Fruit fly (Drosophila melanogaster) whole organism, prepupa: Measurements from ENCODE around the gene alpha-Man-Ib.

Source experiments
- CG10631 ChIP-seq: fragments of 200-800 bp; sonication (Bioruptor generic); optimal IDR thresholded peaks from 2 replicates; lab custom pipeline; 2016; ENCODE audit warnings: missing biosample characterization, missing genetic modification characterization
- CG11294 ChIP-seq: fragments of 200-800 bp; sonication (Bioruptor generic); IDR thresholded peaks from 2 replicates; pipeline ENCODE4 v1.3.6; 2022; ENCODE audit warnings: missing biosample characterization, missing genetic modification characterization
- CG11762 ChIP-seq: fragments of 200-800 bp; sonication (Bioruptor generic); optimal IDR thresholded peaks from 3 replicates; lab custom pipeline; 2016; ENCODE audit warnings: missing biosample characterization, missing genetic modification characterization; ENCODE audit not compliant: insufficient read depth
- CG11902 ChIP-seq: fragments of 200-800 bp; sonication (Bioruptor generic); optimal IDR thresholded peaks from 3 replicates; lab custom pipeline; 2016; ENCODE audit warnings: missing biosample characterization, missing genetic modification characterization
- CG15336 ChIP-seq: fragments of 200-800 bp; sonication (Bioruptor generic); IDR thresholded peaks from 2 replicates; pipeline ENCODE4 v1.3.6; 2022; ENCODE audit warnings: missing biosample characterization, missing genetic modification characterization
- CG3032 ChIP-seq: fragments of 200-800 bp; optimal IDR thresholded peaks from 2 replicates; lab custom pipeline; 2019; ENCODE audit warnings: missing biosample characterization, mild to moderate bottlenecking, missing genetic modification characterization, moderate library complexity
- CG31627 ChIP-seq: fragments of 200-800 bp; sonication (Bioruptor generic); optimal IDR thresholded peaks from 3 replicates; lab custom pipeline; 2016; ENCODE audit warnings: missing biosample characterization, missing genetic modification characterization
- CG34406 ChIP-seq: fragments of 200-800 bp; sonication (Bioruptor generic); optimal IDR thresholded peaks from 3 replicates; lab custom pipeline; 2016; ENCODE audit warnings: missing biosample characterization, missing genetic modification characterization
- CG3919 ChIP-seq: fragments of 200-800 bp; sonication (Bioruptor generic); optimal IDR thresholded peaks from 3 replicates; lab custom pipeline; 2016; ENCODE audit warnings: missing biosample characterization, missing genetic modification characterization
- CG4318 ChIP-seq: fragments of 200-800 bp; sonication (Bioruptor generic); optimal IDR thresholded peaks from 3 replicates; lab custom pipeline; 2017; ENCODE audit warnings: missing biosample characterization, mild to moderate bottlenecking, missing genetic modification characterization
- CG6163 ChIP-seq: fragments of 200-800 bp; sonication (Bioruptor generic); IDR thresholded peaks from 3 replicates; pipeline ENCODE4 v1.3.6; 2022; ENCODE audit warnings: missing biosample characterization, missing genetic modification characterization
- CG6792 ChIP-seq: fragments of 200-800 bp; sonication (Bioruptor generic); optimal IDR thresholded peaks from 3 replicates; lab custom pipeline; 2016; ENCODE audit warnings: missing biosample characterization, missing genetic modification characterization
- CG6808 ChIP-seq: fragments of 200-800 bp; sonication (Bioruptor generic); optimal IDR thresholded peaks from 3 replicates; lab custom pipeline; 2017; ENCODE audit warnings: missing biosample characterization, missing genetic modification characterization, mild to moderate bottlenecking, moderate library complexity, missing genetic modification reagents
- CG7368 ChIP-seq: fragments of 200-800 bp; sonication (Bioruptor generic); optimal IDR thresholded peaks from 3 replicates; lab custom pipeline; 2016; ENCODE audit warnings: missing biosample characterization, missing genetic modification characterization
- CG8319 ChIP-seq: fragments of 200-800 bp; sonication (Bioruptor generic); optimal IDR thresholded peaks from 3 replicates; lab custom pipeline; 2016; ENCODE audit warnings: missing biosample characterization, missing genetic modification characterization
- CG8632 ChIP-seq: fragments of 200-800 bp; sonication (Bioruptor generic); optimal IDR thresholded peaks from 3 replicates; lab custom pipeline; 2016; ENCODE audit warnings: missing biosample characterization, missing genetic modification characterization
- Eip78C ChIP-seq: fragments of 200-800 bp; sonication (Bioruptor generic); peaks from one replicate; lab custom pipeline; 2016; ENCODE audit warnings: missing biosample characterization, missing genetic modification characterization
- Eip93F ChIP-seq: fragments of 200-800 bp; sonication (Bioruptor generic); optimal IDR thresholded peaks from 2 replicates; lab custom pipeline; 2016; ENCODE audit warnings: missing biosample characterization, mild to moderate bottlenecking, missing genetic modification characterization
- Ets21C ChIP-seq: fragments of 200-800 bp; sonication (Bioruptor generic); optimal IDR thresholded peaks from 3 replicates; lab custom pipeline; 2016; ENCODE audit warnings: missing biosample characterization, missing genetic modification characterization
- Ets96B ChIP-seq: fragments of 200-800 bp; optimal IDR thresholded peaks from 2 replicates; lab custom pipeline; 2019; ENCODE audit warnings: missing biosample characterization, mild to moderate bottlenecking, missing genetic modification characterization, moderate library complexity
- Gug ChIP-seq: fragments of 200-800 bp; sonication (Bioruptor generic); IDR thresholded peaks from 2 replicates; pipeline ENCODE4 v1.3.6; 2022; ENCODE audit warnings: missing biosample characterization, missing genetic modification characterization
- Hr38 ChIP-seq: sonication (Bioruptor generic); optimal IDR thresholded peaks from 2 replicates; lab custom pipeline; 2016; ENCODE audit warnings: missing biosample characterization, missing genetic modification characterization
- Hr4 ChIP-seq: fragments of 200-800 bp; sonication (Bioruptor generic); optimal IDR thresholded peaks from 3 replicates; lab custom pipeline; 2016; ENCODE audit warnings: missing biosample characterization, missing genetic modification characterization
- Met ChIP-seq: fragments of 200-800 bp; sonication (Bioruptor generic); optimal IDR thresholded peaks from 3 replicates; lab custom pipeline; 2016; ENCODE audit warnings: missing biosample characterization, missing genetic modification characterization
- OdsH ChIP-seq: fragments of 200-800 bp; sonication (Bioruptor generic); optimal IDR thresholded peaks from 3 replicates; lab custom pipeline; 2016; ENCODE audit warnings: missing biosample characterization, missing genetic modification characterization
- Smox ChIP-seq: fragments of 200-800 bp; sonication (Bioruptor generic); optimal IDR thresholded peaks from 3 replicates; lab custom pipeline; 2016; ENCODE audit warnings: missing biosample characterization, missing genetic modification characterization
- Sox15 ChIP-seq: fragments of 200-800 bp; sonication (Bioruptor generic); optimal IDR thresholded peaks from 3 replicates; lab custom pipeline; 2016; ENCODE audit warnings: missing biosample characterization, missing genetic modification characterization
- achi ChIP-seq: fragments of 200-800 bp; sonication (Bioruptor generic); optimal IDR thresholded peaks from 3 replicates; lab custom pipeline; 2016; ENCODE audit warnings: missing biosample characterization, missing genetic modification characterization
- acj6 ChIP-seq: fragments of 200-800 bp; sonication (Bioruptor generic); optimal IDR thresholded peaks from 3 replicates; lab custom pipeline; 2016; ENCODE audit warnings: missing biosample characterization, missing genetic modification characterization
- cyc ChIP-seq: fragments of 200-800 bp; sonication (Bioruptor generic); optimal IDR thresholded peaks from 3 replicates; lab custom pipeline; 2016; ENCODE audit warnings: missing biosample characterization, missing genetic modification characterization
- dsx ChIP-seq: fragments of 200-800 bp; optimal IDR thresholded peaks from 3 replicates; lab custom pipeline; 2019; ENCODE audit warnings: missing biosample characterization, mild to moderate bottlenecking, missing genetic modification characterization, moderate library complexity; ENCODE audit not compliant: poor library complexity, severe bottlenecking
- eg ChIP-seq: fragments of 200-800 bp; sonication (Bioruptor generic); IDR thresholded peaks from 3 replicates; pipeline ENCODE4 v1.3.6; 2022; ENCODE audit warnings: missing biosample characterization, missing genetic modification characterization
- esn ChIP-seq: fragments of 200-800 bp; sonication (Bioruptor generic); optimal IDR thresholded peaks from 2 replicates; lab custom pipeline; 2016; ENCODE audit warnings: missing biosample characterization, mild to moderate bottlenecking, missing genetic modification characterization, moderate library complexity
- fd59A ChIP-seq: fragments of 200-800 bp; sonication (Bioruptor generic); optimal IDR thresholded peaks from 2 replicates; lab custom pipeline; 2017; ENCODE audit warnings: missing biosample characterization, mild to moderate bottlenecking, missing genetic modification characterization, missing genetic modification reagents
- fd85E ChIP-seq: fragments of 200-800 bp; sonication (Bioruptor generic); optimal IDR thresholded peaks from 3 replicates; lab custom pipeline; 2016; ENCODE audit warnings: missing biosample characterization, missing genetic modification characterization
- lz ChIP-seq: fragments of 200-800 bp; sonication (Bioruptor generic); optimal IDR thresholded peaks from 3 replicates; lab custom pipeline; 2016; ENCODE audit warnings: missing biosample characterization, missing genetic modification characterization
- net ChIP-seq: fragments of 200-800 bp; sonication (Bioruptor generic); optimal IDR thresholded peaks from 3 replicates; lab custom pipeline; 2016; ENCODE audit warnings: missing biosample characterization, missing genetic modification characterization
- pdm3 ChIP-seq: fragments of 200-800 bp; sonication (Bioruptor generic); optimal IDR thresholded peaks from 3 replicates; lab custom pipeline; 2016; ENCODE audit warnings: missing biosample characterization, missing genetic modification characterization
- salr ChIP-seq, 2 experiments: fragments of 200-800 bp; sonication (Bioruptor generic); optimal IDR thresholded peaks; 3 replicates each; lab custom pipeline; 2016 to 2018; ENCODE audit warnings: missing biosample characterization in 2 of 2, missing genetic modification characterization in 2 of 2, mild to moderate bottlenecking in 1 of 2
- spab ChIP-seq: fragments of 200-800 bp; sonication (Bioruptor generic); optimal IDR thresholded peaks from 2 replicates; lab custom pipeline; 2017; ENCODE audit warnings: missing biosample characterization, mild to moderate bottlenecking, missing genetic modification characterization, missing genetic modification reagents
- ss ChIP-seq, 2 experiments: fragments of 200-800 bp; sonication (Bioruptor generic); optimal IDR thresholded peaks; 2 replicates in 1 of 2; 3 replicates in 1 of 2; lab custom pipeline; 2017 to 2018; ENCODE audit warnings: mild to moderate bottlenecking in 2 of 2, missing biosample characterization in 2 of 2, missing genetic modification characterization in 2 of 2, moderate library complexity in 1 of 2
- svp ChIP-seq: fragments of 200-800 bp; sonication (Bioruptor generic); peaks from one replicate; lab custom pipeline; 2016; ENCODE audit warnings: missing biosample characterization, missing genetic modification characterization
- topi ChIP-seq: fragments of 200-800 bp; sonication (Bioruptor generic); optimal IDR thresholded peaks from 3 replicates; lab custom pipeline; 2016; ENCODE audit warnings: missing biosample characterization, missing genetic modification characterization
- vri ChIP-seq: fragments of 200-800 bp; sonication (Bioruptor generic); optimal IDR thresholded peaks from 3 replicates; lab custom pipeline; 2016; ENCODE audit warnings: missing biosample characterization, mild to moderate bottlenecking, missing genetic modification characterization

The alpha-Man-Ib gene

DNA sequence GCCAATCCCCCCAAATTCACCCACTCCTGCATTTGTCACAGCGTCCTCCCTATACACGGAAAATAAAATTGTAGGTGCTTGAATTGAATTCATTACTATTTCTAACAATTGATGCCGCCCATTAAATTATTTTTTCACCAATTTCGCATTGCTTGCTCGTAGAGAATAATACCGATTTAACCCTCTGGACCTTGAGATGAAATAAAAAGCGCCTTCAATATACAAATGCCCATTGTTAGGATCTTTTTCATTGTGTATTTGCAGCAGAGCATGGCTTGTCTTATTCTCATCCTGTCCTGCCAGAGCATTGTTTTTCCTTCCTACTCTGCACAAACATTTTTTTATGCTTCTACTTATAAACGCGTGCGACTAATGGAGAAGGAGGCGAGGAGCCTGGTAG is 21.0 kb downstream of the alpha-Man-Ib start (continued):
- TF ChIP-seq Gug (GFP tag; lab: Robert Waterston, UW) = no peak
- peak; percentile 52 for TF ChIP-seq pdm3
- TF ChIP-seq CG10631 = peak; percentile 69
- TF ChIP-seq CG11902 = no peak
- peak; percentile 18 for TF ChIP-seq CG8632
- TF ChIP-seq Hr38 (GFP tag; lab: Kevin White, UChicago) = no peak
- TF ChIP-seq CG31627 (GFP tag; lab: Kevin White, UChicago) = peak; percentile 27
- TF ChIP-seq CG6808 = peak; percentile 60
- peak; percentile 32 for TF ChIP-seq lz (GFP tag; lab: Kevin White, UChicago)
- TF ChIP-seq topi (GFP tag; lab: Kevin White, UChicago) = peak; percentile 33
- 0 out of 2 replicates have a peak, but pooled peaks have one; percentile 13 for TF ChIP-seq CG15336 (GFP tag; lab: Robert Waterston, UW)
- peak; percentile 63 for TF ChIP-seq CG3032 (tag; lab: Kevin White, UChicago)
- peak; percentile 49 for TF ChIP-seq dsx
- peak; percentile 27 for TF ChIP-seq CG34406 (GFP tag; lab: Kevin White, UChicago)
- no peak for TF ChIP-seq CG11762 (GFP tag; lab: Kevin White, UChicago)
- TF ChIP-seq eg (GFP tag; lab: Robert Waterston, UW) = no peak
- TF ChIP-seq spab = peak; percentile 56
- peak; percentile 17 for TF ChIP-seq CG8319 (GFP tag; lab: Kevin White, UChicago)
- peak; percentile 81 for TF ChIP-seq Eip78C (GFP tag; lab: Kevin White, UChicago)

dm6 chr3R:29089662-29090007 is 23.0 kb downstream of the alpha-Man-Ib start:
- no peak for TF ChIP-seq cyc (GFP tag; lab: Kevin White, UChicago)
- TF ChIP-seq CG3919 (GFP tag; lab: Kevin White, UChicago) = peak; percentile 12
- TF ChIP-seq salr (GFP tag; optimal IDR thresholded peaks at IDR 0.05; lab: Kevin White, UChicago) = no peak
- TF ChIP-seq achi (GFP tag; lab: Kevin White, UChicago) = peak; percentile 2
- TF ChIP-seq Gug (GFP tag; lab: Robert Waterston, UW) = 0 out of 2 replicates have a peak, but pooled peaks have one; percentile 12
- peak; percentile 26; the same call in 1 of the 3 replicates for TF ChIP-seq eg (GFP tag; lab: Robert Waterston, UW)
- no peak for TF ChIP-seq CG8632
- 0 out of 3 replicates have a peak, but pooled peaks have one; percentile 34 for TF ChIP-seq CG6163
- TF ChIP-seq CG34406 (GFP tag; lab: Kevin White, UChicago) = no peak

DNA sequence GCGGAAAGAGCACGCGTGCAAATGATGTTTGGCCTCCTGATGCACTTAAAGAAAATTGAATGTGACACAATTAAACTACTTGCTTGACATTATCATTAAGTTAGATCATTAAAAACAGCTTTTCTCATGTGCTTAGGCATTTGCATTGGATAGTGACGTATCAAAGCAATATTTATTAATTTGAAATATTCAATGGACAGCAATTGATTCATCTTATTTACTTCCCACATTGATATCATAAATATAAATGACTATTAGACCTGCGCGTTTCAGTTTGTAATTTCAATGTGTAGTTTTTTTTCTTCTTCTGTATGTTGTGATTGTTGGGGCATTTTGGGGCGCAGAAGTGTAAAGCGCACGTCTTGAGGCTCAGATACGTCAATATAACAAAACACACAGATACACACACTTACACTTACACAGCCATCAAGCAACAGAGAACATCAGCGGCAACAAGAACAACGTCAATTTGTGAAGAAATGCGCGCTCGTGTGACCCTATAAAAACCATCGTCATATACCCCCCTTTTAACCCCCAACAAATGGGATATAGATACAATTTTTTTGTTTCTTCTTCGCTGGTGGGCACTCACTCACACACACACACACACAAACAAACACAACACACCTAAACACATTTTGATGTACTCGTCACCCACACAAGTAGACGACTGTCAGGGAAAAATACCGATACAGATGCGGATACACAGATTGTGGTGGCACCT is 23.5 kb downstream of the alpha-Man-Ib start:
- peak; percentile 67 for TF ChIP-seq pdm3
- peak; percentile 62 for TF ChIP-seq Smox
- TF ChIP-seq svp (GFP tag; lab: Kevin White, UChicago) = peak; percentile 89
- peak; percentile 49 for TF ChIP-seq CG31627 (GFP tag; lab: Kevin White, UChicago)
- peak; percentile 27 for TF ChIP-seq fd59A (GFP tag; lab: Kevin White, UChicago)
- peak; percentile 16 for TF ChIP-seq CG8319 (GFP tag; lab: Kevin White, UChicago)
- TF ChIP-seq Hr4 (GFP tag; lab: Kevin White, UChicago) = peak; percentile 63
- peak; percentile 52 for TF ChIP-seq CG3919 (GFP tag; lab: Kevin White, UChicago)
- TF ChIP-seq Eip93F (GFP tag; lab: Kevin White, UChicago) = no peak
- peak; percentile 77 for TF ChIP-seq esn
- TF ChIP-seq CG11294 = peak; percentile 9; the same call in 1 of the 2 replicates
- peak; percentile 11 for TF ChIP-seq Sox15 (GFP tag; lab: Kevin White, UChicago)
- TF ChIP-seq CG11762 (GFP tag; lab: Kevin White, UChicago) = peak; percentile 38
- TF ChIP-seq CG6808 = peak; percentile 4
- peak; percentile 65 for TF ChIP-seq topi (GFP tag; lab: Kevin White, UChicago)
- peak; percentile 45 for TF ChIP-seq CG7368 (GFP tag; lab: Kevin White, UChicago)
- peak; percentile 23 for TF ChIP-seq spab
- peak; percentile 29 for TF ChIP-seq vri
- 0 out of 3 replicates have a peak, but pooled peaks have one; percentile 24 for TF ChIP-seq CG6163
- TF ChIP-seq ss (GFP tag; optimal IDR thresholded peaks at IDR 0.05; lab: Kevin White, UChicago) = no peak
- peak; percentile 51 for TF ChIP-seq OdsH (GFP tag; lab: Kevin White, UChicago)
- no peak for TF ChIP-seq CG4318
- TF ChIP-seq Ets21C = peak; percentile 32
- peak; percentile 41 for TF ChIP-seq net (GFP tag; lab: Kevin White, UChicago)
- TF ChIP-seq fd85E (GFP tag; lab: Kevin White, UChicago) = no peak
- TF ChIP-seq CG6792 (GFP tag; lab: Kevin White, UChicago) = peak; percentile 39
- peak; percentile 58 for TF ChIP-seq CG34406 (GFP tag; lab: Kevin White, UChicago)
- peak; percentile 62 for TF ChIP-seq cyc (GFP tag; lab: Kevin White, UChicago)
- TF ChIP-seq acj6 (GFP tag; lab: Kevin White, UChicago) = peak; percentile 63
- TF ChIP-seq salr (GFP tag; optimal IDR thresholded peaks at IDR 0.05; lab: Kevin White, UChicago) = peak in 1 of 2 experiments; percentile 46
- peak; percentile 74 for TF ChIP-seq Met (GFP tag; lab: Kevin White, UChicago)
- TF ChIP-seq CG10631 = peak; percentile 56
- TF ChIP-seq Ets96B (tag; lab: Kevin White, UChicago) = peak; percentile 56
